Worm (Caenorhabditis elegans) whole organism, early embryonic: ENCODE measurements around the gene K02E10.5.

ENCODE experiments used
- B0310.2 ChIP-seq: sonication (generic microtip); optimal IDR thresholded peaks from 2 replicates; lab custom pipeline; 2016; ENCODE audit warnings: mild to moderate bottlenecking, missing genetic modification characterization, missing compliant biosample characterization
- F13C5.2 ChIP-seq: sonication (generic microtip); optimal IDR thresholded peaks from 2 replicates; lab custom pipeline; 2017; ENCODE audit warnings: mild to moderate bottlenecking, missing genetic modification characterization, inconsistent platforms, missing compliant biosample characterization
- aly-1 ChIP-seq: sonication (generic microtip); optimal IDR thresholded peaks from 2 replicates; lab custom pipeline; 2016; ENCODE audit warnings: missing genetic modification characterization, missing compliant biosample characterization
- ama-1 ChIP-seq: fragments of 150-350 bp; optimal IDR thresholded peaks from 2 replicates; lab custom pipeline; 2014
- ceh-13 ChIP-seq: fragments of 200-800 bp; sonication (Bioruptor generic); optimal IDR thresholded peaks from 2 replicates; lab custom pipeline; 2018; ENCODE audit warnings: mild to moderate bottlenecking, missing genetic modification characterization, missing compliant biosample characterization
- ceh-36 ChIP-seq: sonication (generic microtip); optimal IDR thresholded peaks from 2 replicates; lab custom pipeline; 2016; ENCODE audit warnings: missing genetic modification characterization, inconsistent platforms, missing compliant biosample characterization
- ets-7 ChIP-seq: sonication (generic microtip); optimal IDR thresholded peaks from 2 replicates; lab custom pipeline; 2016; ENCODE audit warnings: missing genotype, missing genetic modification characterization, missing compliant biosample characterization
- flt-1 ChIP-seq: fragments of 200-800 bp; sonication (Bioruptor generic); IDR thresholded peaks from 2 replicates; pipeline ENCODE4 v1.3.6; 2022; ENCODE audit warnings: missing genetic modification characterization, missing compliant biosample characterization
- hmbx-1 ChIP-seq: sonication (generic microtip); optimal IDR thresholded peaks from 2 replicates; lab custom pipeline; 2016; ENCODE audit warnings: mild to moderate bottlenecking, missing genetic modification characterization, missing compliant biosample characterization
- hmg-4 ChIP-seq: fragments of 200-800 bp; sonication (Bioruptor generic); optimal IDR thresholded peaks from 2 replicates; lab custom pipeline; 2018; ENCODE audit warnings: mild to moderate bottlenecking, missing genetic modification characterization, missing compliant biosample characterization
- hnd-1 ChIP-seq: sonication (generic microtip); optimal IDR thresholded peaks from 2 replicates; lab custom pipeline; 2016; ENCODE audit warnings: missing genetic modification characterization, missing compliant biosample characterization
- pes-1 ChIP-seq: fragments of 200-800 bp; sonication (Bioruptor generic); IDR thresholded peaks from 2 replicates; pipeline ENCODE4 v1.3.6; 2022; ENCODE audit warnings: missing genetic modification reagents, missing genetic modification characterization, missing compliant biosample characterization
- scrt-1 ChIP-seq: fragments of 200-800 bp; sonication (Bioruptor generic); IDR thresholded peaks from 2 replicates; pipeline ENCODE4 v1.3.6; 2022; ENCODE audit warnings: missing genetic modification characterization, missing compliant biosample characterization
- sea-1 ChIP-seq: fragments of 200-800 bp; sonication (Bioruptor generic); conservative IDR thresholded peaks from 2 replicates; pipeline ENCODE4 v1.3.6; 2022; ENCODE audit warnings: missing genetic modification characterization, missing compliant biosample characterization
- tbx-11 ChIP-seq: fragments of 200-800 bp; sonication (Bioruptor generic); IDR thresholded peaks from 2 replicates; pipeline ENCODE4 v1.3.6; 2022; ENCODE audit warnings: missing genetic modification characterization, missing compliant biosample characterization
- tbx-37 ChIP-seq: fragments of 200-800 bp; sonication (Bioruptor generic); conservative IDR thresholded peaks from 2 replicates; pipeline ENCODE4 v1.3.6; 2022; ENCODE audit warnings: missing genetic modification reagents, missing genetic modification characterization, missing compliant biosample characterization
- tra-4 ChIP-seq: sonication (generic microtip); optimal IDR thresholded peaks from 2 replicates; lab custom pipeline; 2017; ENCODE audit warnings: missing genetic modification characterization, missing compliant biosample characterization

The K02E10.5 gene

DNA sequence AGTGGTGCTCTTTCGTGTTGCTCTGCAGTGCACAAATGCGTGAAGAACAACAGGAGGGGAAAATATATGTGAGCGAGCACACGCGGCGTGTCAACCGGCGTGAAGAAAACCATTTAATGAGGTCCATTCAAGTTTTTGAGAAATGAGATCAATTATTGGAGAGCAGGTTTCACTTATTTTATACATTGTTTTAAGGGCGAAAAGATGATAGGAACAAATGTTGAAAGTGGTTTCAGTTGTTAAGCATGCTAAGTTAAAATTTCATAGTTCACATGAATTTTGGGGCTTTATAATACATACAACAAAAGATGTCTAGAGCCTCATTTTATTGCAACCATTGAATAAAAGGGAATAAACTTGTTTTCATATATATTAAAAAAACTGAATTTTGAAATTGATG lies at the start of gene K02E10.5:
Gene K02E10.5, minus strand, starts transcription at position 101 of the 400 bp plus-strand sequence.
- TF ChIP-seq sea-1 (GFP tag; lab: Robert Waterston, UW), result no peak
- no peak for TF ChIP-seq hmbx-1 (tag; lab: Kevin White, UChicago)
- TF ChIP-seq tbx-37 (GFP tag; lab: Robert Waterston, UW), result no peak
- TF ChIP-seq B0310.2 (tag; lab: Kevin White, UChicago), result no peak
- no peak for TF ChIP-seq F13C5.2 (tag; lab: Kevin White, UChicago)

- TF ChIP-seq pes-1 (GFP tag; lab: Robert Waterston, UW) (peak; percentile 59), ceh-13 (GFP tag; lab: Kevin White, UChicago) (no peak), scrt-1 (GFP tag; lab: Robert Waterston, UW) (no peak), flt-1 (0 out of 2 replicates have a peak, but pooled peaks have one; percentile 29)
These were observed 49.2 kb upstream of the K02E10.5 start for ce11 chrX:2527877-2528276.

ce11 chrX:2527194-2527593 lies 48.5 kb upstream of the K02E10.5 start:
- TF ChIP-seq ceh-36 (tag; lab: Kevin White, UChicago) (no peak), tbx-37 (GFP tag; lab: Robert Waterston, UW) (no peak), pes-1 (GFP tag; lab: Robert Waterston, UW) (no peak), hnd-1 (tag; lab: Kevin White, UChicago) (no peak), ets-7 (no peak), tbx-11 (GFP tag; lab: Robert Waterston, UW) (no peak), sea-1 (GFP tag; lab: Robert Waterston, UW) (no peak), tra-4 (no peak), hmbx-1 (tag; lab: Kevin White, UChicago) (no peak), B0310.2 (tag; lab: Kevin White, UChicago) (no peak), aly-1 (tag; lab: Kevin White, UChicago) (no peak), hmg-4 (GFP tag; lab: Kevin White, UChicago) (no peak), ama-1 (no peak), ceh-13 (GFP tag; lab: Kevin White, UChicago) (no peak), scrt-1 (GFP tag; lab: Robert Waterston, UW) (no peak), F13C5.2 (tag; lab: Kevin White, UChicago) (no peak), flt-1 (no peak)

ce11 chrX:2526078-2526477 lies 47.4 kb upstream of the K02E10.5 start:
- TF ChIP-seq hnd-1 (tag; lab: Kevin White, UChicago), result no peak
- TF ChIP-seq ceh-36 (tag; lab: Kevin White, UChicago), result no peak
- no peak for TF ChIP-seq flt-1
- no peak for TF ChIP-seq ama-1
- TF ChIP-seq F13C5.2 (tag; lab: Kevin White, UChicago), result no peak
- no peak for TF ChIP-seq hmbx-1 (tag; lab: Kevin White, UChicago)
- no peak for TF ChIP-seq ets-7
- no peak for TF ChIP-seq pes-1 (GFP tag; lab: Robert Waterston, UW)
- no peak for TF ChIP-seq aly-1 (tag; lab: Kevin White, UChicago)
- TF ChIP-seq B0310.2 (tag; lab: Kevin White, UChicago), result no peak
- no peak for TF ChIP-seq scrt-1 (GFP tag; lab: Robert Waterston, UW)
- TF ChIP-seq tbx-11 (GFP tag; lab: Robert Waterston, UW), result no peak
- TF ChIP-seq hmg-4 (GFP tag; lab: Kevin White, UChicago), result no peak
- TF ChIP-seq tra-4, result no peak

- TF ChIP-seq ceh-13 (GFP tag; lab: Kevin White, UChicago) (no peak), ceh-36 (tag; lab: Kevin White, UChicago) (no peak), ets-7 (no peak), tbx-11 (GFP tag; lab: Robert Waterston, UW) (no peak), tra-4 (no peak), hmg-4 (GFP tag; lab: Kevin White, UChicago) (no peak), B0310.2 (tag; lab: Kevin White, UChicago) (no peak)
These were observed 43.9 kb upstream of the K02E10.5 start for ce11 chrX:2522658-2523057.

DNA sequence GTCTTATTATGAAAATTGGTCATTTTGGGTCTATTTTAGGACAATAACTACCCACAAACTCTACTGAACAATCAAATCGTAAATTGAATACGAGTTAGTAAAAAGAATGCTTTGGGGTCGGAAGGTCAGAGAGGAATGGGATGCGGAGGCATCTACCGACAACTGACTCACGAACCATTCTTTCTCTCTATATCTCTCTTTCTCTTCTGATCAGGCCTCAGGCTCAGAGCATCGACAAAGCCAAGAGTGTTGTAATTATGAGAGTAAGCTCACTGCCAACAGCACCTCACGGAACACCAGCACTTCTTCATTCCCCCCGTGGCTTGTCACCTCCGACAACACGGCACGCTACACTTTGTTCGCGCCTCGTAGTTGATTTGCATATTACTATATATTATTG lies 41.7 kb upstream of the K02E10.5 start:
- TF ChIP-seq hmg-4 (GFP tag; lab: Kevin White, UChicago), result peak; percentile 32
- TF ChIP-seq ceh-36 (tag; lab: Kevin White, UChicago), result no peak

DNA sequence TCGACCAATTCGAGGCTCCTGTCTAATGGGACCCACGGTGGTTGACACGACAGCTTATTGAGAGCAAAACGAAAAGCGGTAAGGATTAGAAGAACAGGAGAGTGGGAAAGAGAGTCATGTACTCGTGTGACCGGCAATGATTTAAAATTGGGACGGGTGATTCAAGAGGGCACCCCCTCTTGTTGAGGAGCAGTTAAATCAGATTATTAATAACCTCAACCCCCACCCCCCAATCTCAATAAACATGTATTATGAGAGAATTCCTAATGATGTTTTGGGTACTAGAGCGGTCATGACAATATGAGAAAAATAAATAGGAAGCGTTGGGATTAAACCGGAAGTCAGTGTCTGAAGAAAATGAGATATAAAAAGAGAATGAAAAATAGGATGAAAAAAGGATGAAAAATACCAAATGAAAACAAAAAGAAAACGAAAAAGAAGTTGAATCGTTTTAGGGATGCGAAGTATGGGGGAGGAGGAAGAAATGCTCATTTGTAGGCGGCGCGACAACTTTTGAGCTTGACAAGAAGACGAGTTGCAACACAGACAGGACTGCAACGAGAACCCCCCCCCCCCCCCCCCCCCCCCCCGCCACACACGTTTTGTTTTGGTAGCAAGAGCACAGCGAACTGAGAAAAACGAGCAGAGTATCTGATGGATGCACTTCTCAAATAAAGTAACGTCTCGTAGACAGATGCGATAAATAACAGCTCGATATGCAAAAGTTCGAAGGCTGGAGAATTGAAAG lies 38.4 kb upstream of the K02E10.5 start:
- TF ChIP-seq scrt-1 (GFP tag; lab: Robert Waterston, UW) (no peak), tbx-11 (GFP tag; lab: Robert Waterston, UW) (no peak), hmbx-1 (tag; lab: Kevin White, UChicago) (no peak), ets-7 (no peak)

DNA sequence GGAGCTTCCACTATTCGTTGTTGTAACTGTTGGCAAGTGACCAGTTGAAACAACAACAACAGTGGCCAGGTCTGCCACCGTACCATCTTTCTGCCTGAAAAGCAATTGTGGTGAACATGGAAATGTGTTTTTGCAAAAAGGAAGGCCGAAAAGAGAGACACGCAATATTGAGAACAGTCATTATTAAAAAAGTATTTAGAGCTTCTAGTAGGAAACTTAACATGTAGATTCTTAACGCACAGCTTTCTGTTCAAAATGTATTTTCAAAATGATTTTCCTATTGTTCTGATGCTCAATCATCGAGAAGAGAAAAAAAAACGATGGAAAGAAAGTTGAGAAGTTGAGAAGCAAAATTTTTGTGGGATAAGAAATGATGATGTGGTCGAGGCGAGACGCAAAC lies 36.5 kb upstream of the K02E10.5 start, which contains the start of gene syg-1:
Gene syg-1, minus strand, starts transcription at position 101 of the 400 bp plus-strand sequence.
- TF ChIP-seq sea-1 (GFP tag; lab: Robert Waterston, UW), result no peak
- no peak for TF ChIP-seq ama-1
- no peak for TF ChIP-seq hnd-1 (tag; lab: Kevin White, UChicago)
